Fruit fly (Drosophila melanogaster) whole organism, embryonic: ENCODE data around the gene udt.

Experiments
- Adf1 ChIP-seq: fragments of 200-800 bp; sonication (Bioruptor generic); IDR thresholded peaks from 2 replicates; pipeline ENCODE4 v1.3.6; 2022; ENCODE audit warnings: missing biosample characterization, missing genetic modification characterization
- Bdp1 ChIP-seq: fragments of 200-800 bp; sonication (Bioruptor generic); optimal IDR thresholded peaks from 3 replicates; lab custom pipeline; 2016; ENCODE audit warnings: missing biosample characterization, missing genetic modification characterization
- Blimp-1 ChIP-seq: fragments of 200-800 bp; sonication (Bioruptor generic); optimal IDR thresholded peaks from 3 replicates; lab custom pipeline; 2018; ENCODE audit warnings: missing biosample characterization, missing genetic modification characterization, mild to moderate bottlenecking, moderate library complexity, missing genetic modification reagents
- C15 ChIP-seq: fragments of 200-800 bp; sonication (Bioruptor generic); IDR thresholded peaks from 3 replicates; pipeline ENCODE4 v1.3.6; 2022; ENCODE audit warnings: missing biosample characterization, missing genetic modification characterization
- CG12071 ChIP-seq: fragments of 200-800 bp; sonication (Bioruptor generic); optimal IDR thresholded peaks from 3 replicates; lab custom pipeline; 2018; ENCODE audit warnings: missing biosample characterization, mild to moderate bottlenecking, missing genetic modification characterization
- CG12391 ChIP-seq: fragments of 200-800 bp; sonication (Bioruptor generic); optimal IDR thresholded peaks from 3 replicates; lab custom pipeline; 2018; ENCODE audit warnings: missing biosample characterization, mild to moderate bottlenecking, missing genetic modification characterization, moderate library complexity
- CG13894 ChIP-seq: fragments of 200-800 bp; sonication (Bioruptor generic); optimal IDR thresholded peaks from 3 replicates; lab custom pipeline; 2018; ENCODE audit warnings: missing biosample characterization, mild to moderate bottlenecking, missing genetic modification characterization, moderate library complexity
- CG15269 ChIP-seq: fragments of 200-800 bp; sonication (Bioruptor generic); optimal IDR thresholded peaks from 2 replicates; lab custom pipeline; 2018; ENCODE audit warnings: missing biosample characterization, mild to moderate bottlenecking, missing genetic modification characterization, moderate library complexity
- CG16813 ChIP-seq: fragments of 200-800 bp; sonication (Bioruptor generic); IDR thresholded peaks from 3 replicates; pipeline ENCODE4 v1.3.6; 2022; ENCODE audit warnings: missing biosample characterization, missing genetic modification characterization; ENCODE audit not compliant: partially characterized antibody
- CG17359 ChIP-seq: fragments of 200-800 bp; sonication (Bioruptor generic); optimal IDR thresholded peaks from 3 replicates; lab custom pipeline; 2018; ENCODE audit warnings: missing biosample characterization, mild to moderate bottlenecking, missing genetic modification characterization, moderate library complexity
- CG1832 ChIP-seq: fragments of 200-800 bp; sonication (Bioruptor generic); optimal IDR thresholded peaks from 2 replicates; lab custom pipeline; 2017; ENCODE audit warnings: missing biosample characterization, mild to moderate bottlenecking, missing genetic modification characterization, inconsistent platforms
- CG31224 ChIP-seq: fragments of 200-800 bp; sonication (Bioruptor generic); IDR thresholded peaks from 2 replicates; pipeline ENCODE4 v1.3.6; 2022; ENCODE audit warnings: missing biosample characterization, missing genetic modification characterization
- CG3281 ChIP-seq: fragments of 200-800 bp; sonication (Bioruptor generic); optimal IDR thresholded peaks from 3 replicates; lab custom pipeline; 2017; ENCODE audit warnings: missing biosample characterization, mild to moderate bottlenecking, missing genetic modification characterization
- CG33557 ChIP-seq: fragments of 200-800 bp; sonication (Bioruptor generic); optimal IDR thresholded peaks from 2 replicates; lab custom pipeline; 2019; ENCODE audit warnings: missing biosample characterization, mild to moderate bottlenecking, missing genetic modification characterization, moderate library complexity
- CG4282 ChIP-seq: fragments of 200-800 bp; sonication (Bioruptor generic); optimal IDR thresholded peaks from 2 replicates; lab custom pipeline; 2016; ENCODE audit warnings: missing biosample characterization, missing genetic modification characterization
- CG4707 ChIP-seq: fragments of 200-800 bp; sonication (Bioruptor generic); optimal IDR thresholded peaks from 2 replicates; lab custom pipeline; 2018; ENCODE audit warnings: missing biosample characterization, mild to moderate bottlenecking, missing genetic modification characterization, moderate library complexity
- CG6813 ChIP-seq: fragments of 200-800 bp; sonication (Bioruptor generic); optimal IDR thresholded peaks from 2 replicates; lab custom pipeline; 2017; ENCODE audit warnings: missing biosample characterization, missing genetic modification characterization, mild to moderate bottlenecking, moderate library complexity, missing genetic modification reagents
- CG6854 ChIP-seq: fragments of 200-800 bp; sonication (Bioruptor generic); optimal IDR thresholded peaks from 3 replicates; lab custom pipeline; 2017; ENCODE audit warnings: missing biosample characterization, mild to moderate bottlenecking, missing genetic modification characterization
- CG7963 ChIP-seq: fragments of 200-800 bp; sonication (Bioruptor generic); IDR thresholded peaks from 3 replicates; pipeline ENCODE4 v1.3.6; 2022; ENCODE audit warnings: missing biosample characterization, missing genetic modification characterization; ENCODE audit not compliant: partially characterized antibody
- CG8478 ChIP-seq: fragments of >200 bp; optimal IDR thresholded peaks from 2 replicates; lab custom pipeline; 2018
- CG8944 ChIP-seq: fragments of 200-800 bp; sonication (Bioruptor generic); optimal IDR thresholded peaks from 3 replicates; lab custom pipeline; 2016; ENCODE audit warnings: missing biosample characterization, missing genetic modification characterization
- Dref ChIP-seq: fragments of 200-800 bp; sonication (Bioruptor generic); IDR thresholded peaks from 2 replicates; pipeline ENCODE4 v1.3.6; 2022; ENCODE audit warnings: missing biosample characterization, missing genetic modification characterization
- E2f2 ChIP-seq: fragments of 200-800 bp; sonication (Bioruptor generic); IDR thresholded peaks from 2 replicates; pipeline ENCODE4 v1.3.6; 2022; ENCODE audit warnings: missing biosample characterization, missing genetic modification characterization
- Ets65A ChIP-seq: fragments of 200-800 bp; sonication (Bioruptor generic); peaks from one replicate; lab custom pipeline; 2016; ENCODE audit warnings: missing biosample characterization, missing genetic modification characterization
- HHEX ChIP-seq: fragments of 200-800 bp; sonication (Bioruptor generic); optimal IDR thresholded peaks from 3 replicates; lab custom pipeline; 2017; ENCODE audit warnings: missing biosample characterization, mild to moderate bottlenecking, missing genetic modification characterization, missing genetic modification reagents
- Lim3 ChIP-seq: fragments of 200-800 bp; sonication (Bioruptor generic); IDR thresholded peaks from 2 replicates; pipeline ENCODE4 v1.3.6; 2022; ENCODE audit warnings: missing biosample characterization, missing genetic modification characterization
- Lpt ChIP-seq: fragments of >200 bp; optimal IDR thresholded peaks from 2 replicates; lab custom pipeline; 2018; ENCODE audit warnings: missing biosample characterization, missing genetic modification characterization
- Sox102F ChIP-seq: fragments of 200-800 bp; sonication (Bioruptor generic); optimal IDR thresholded peaks from 2 replicates; lab custom pipeline; 2018; ENCODE audit warnings: missing biosample characterization, mild to moderate bottlenecking, missing genetic modification characterization, moderate library complexity
- Sry-β ChIP-seq: fragments of 200-800 bp; sonication (Bioruptor generic); optimal IDR thresholded peaks from 2 replicates; lab custom pipeline; 2018; ENCODE audit warnings: missing biosample characterization, mild to moderate bottlenecking, missing genetic modification characterization, moderate library complexity
- Stat92E ChIP-seq, 3 experiments: fragments of >200 bp in 2 of 3; fragments of 200-800 bp in 1 of 3; sonication (Bioruptor generic) in 1 of 3; optimal IDR thresholded peaks; 2 replicates each; lab custom pipeline; 2017 to 2019; ENCODE audit warnings: missing biosample characterization in 3 of 3, missing genetic modification characterization in 3 of 3, mild to moderate bottlenecking in 1 of 3, moderate library complexity in 1 of 3
- Taf1 ChIP-seq: fragments of 200-800 bp; sonication (Bioruptor generic); IDR thresholded peaks from 2 replicates; pipeline ENCODE4 v1.3.6; 2022; ENCODE audit warnings: missing biosample characterization, missing genetic modification characterization
- ase ChIP-seq: fragments of 200-800 bp; sonication (Bioruptor generic); IDR thresholded peaks from 3 replicates; pipeline ENCODE4 v1.3.6; 2022; ENCODE audit warnings: missing biosample characterization, missing genetic modification characterization
- az2 ChIP-seq: fragments of 200-800 bp; sonication (Bioruptor generic); optimal IDR thresholded peaks from 3 replicates; lab custom pipeline; 2016; ENCODE audit warnings: missing biosample characterization, missing genetic modification characterization
- chif ChIP-seq, 2 experiments: fragments of 200-800 bp; sonication (Bioruptor generic); optimal IDR thresholded peaks; 3 replicates each; lab custom pipeline; 2016; ENCODE audit warnings: missing biosample characterization in 2 of 2, missing genetic modification characterization in 2 of 2
- dan ChIP-seq: fragments of 200-800 bp; sonication (Bioruptor generic); IDR thresholded peaks from 2 replicates; pipeline ENCODE4 v1.3.6; 2022; ENCODE audit warnings: missing biosample characterization, missing genetic modification characterization
- eyg ChIP-seq: fragments of 200-800 bp; sonication (Bioruptor generic); optimal IDR thresholded peaks from 3 replicates; lab custom pipeline; 2016; ENCODE audit warnings: missing biosample characterization, missing genetic modification characterization
- fd64A ChIP-seq: fragments of 200-800 bp; sonication (Bioruptor generic); optimal IDR thresholded peaks from 3 replicates; lab custom pipeline; 2018; ENCODE audit warnings: missing biosample characterization, mild to moderate bottlenecking, missing genetic modification characterization
- fru ChIP-seq: fragments of >200 bp; optimal IDR thresholded peaks from 2 replicates; lab custom pipeline; 2017
- gfzf ChIP-seq: fragments of 200-800 bp; sonication (Bioruptor generic); optimal IDR thresholded peaks from 2 replicates; lab custom pipeline; 2016; ENCODE audit warnings: missing biosample characterization, mild to moderate bottlenecking, missing genetic modification characterization, moderate library complexity
- gro ChIP-seq: fragments of 200-800 bp; sonication (Bioruptor generic); optimal IDR thresholded peaks from 2 replicates; lab custom pipeline; 2016; ENCODE audit warnings: missing biosample characterization, missing genetic modification characterization
- insv ChIP-seq, 2 experiments: fragments of 200-800 bp; sonication (Bioruptor generic); optimal IDR thresholded peaks; 3 replicates each; lab custom pipeline; 2016 to 2018; ENCODE audit warnings: missing biosample characterization in 2 of 2, missing genetic modification characterization in 2 of 2
- jing ChIP-seq: fragments of 200-800 bp; sonication (Bioruptor generic); optimal IDR thresholded peaks from 2 replicates; lab custom pipeline; 2018; ENCODE audit warnings: missing biosample characterization, mild to moderate bottlenecking, missing genetic modification characterization
- maf-S ChIP-seq: fragments of 200-800 bp; sonication (Bioruptor generic); optimal IDR thresholded peaks from 2 replicates; lab custom pipeline; 2016; ENCODE audit warnings: missing biosample characterization, missing genetic modification characterization
- nerfin-1 ChIP-seq: fragments of 200-800 bp; sonication (Bioruptor generic); optimal IDR thresholded peaks from 3 replicates; lab custom pipeline; 2019; ENCODE audit warnings: missing biosample characterization, mild to moderate bottlenecking, missing genetic modification characterization, moderate library complexity
- nerfin-2 ChIP-seq: fragments of 200-800 bp; sonication (Bioruptor generic); IDR thresholded peaks from 2 replicates; pipeline ENCODE4 v1.3.6; 2022; ENCODE audit warnings: missing biosample characterization, missing genetic modification characterization; ENCODE audit not compliant: partially characterized antibody
- salm ChIP-seq: fragments of 200-800 bp; sonication (Bioruptor generic); optimal IDR thresholded peaks from 2 replicates; lab custom pipeline; 2018; ENCODE audit warnings: missing biosample characterization, mild to moderate bottlenecking, missing genetic modification characterization
- scrt ChIP-seq: fragments of 200-800 bp; sonication (Bioruptor generic); optimal IDR thresholded peaks from 2 replicates; lab custom pipeline; 2018; ENCODE audit warnings: missing biosample characterization, mild to moderate bottlenecking, missing genetic modification characterization, moderate library complexity
- tgo ChIP-seq: fragments of 200-800 bp; sonication (Bioruptor generic); IDR thresholded peaks from 3 replicates; pipeline ENCODE4 v1.3.6; 2022; ENCODE audit warnings: missing biosample characterization, missing genetic modification characterization
- tio ChIP-seq: fragments of 200-800 bp; sonication (Bioruptor generic); optimal IDR thresholded peaks from 2 replicates; lab custom pipeline; 2017; ENCODE audit warnings: missing biosample characterization, missing genetic modification characterization, inconsistent platforms
- ttk ChIP-seq: fragments of 200-800 bp; sonication (Bioruptor generic); IDR thresholded peaks from 2 replicates; pipeline ENCODE4 v2.1.2; 2022; ENCODE audit warnings: missing biosample characterization, missing genetic modification characterization
- vfl ChIP-seq: fragments of 200-800 bp; sonication (Bioruptor generic); optimal IDR thresholded peaks from 2 replicates; lab custom pipeline; 2016; ENCODE audit warnings: missing biosample characterization, missing genetic modification characterization
- z ChIP-seq: fragments of 200-800 bp; sonication (Bioruptor generic); IDR thresholded peaks from 3 replicates; pipeline ENCODE4 v1.3.6; 2022; ENCODE audit warnings: missing biosample characterization, missing genetic modification characterization

The udt gene

DNA sequence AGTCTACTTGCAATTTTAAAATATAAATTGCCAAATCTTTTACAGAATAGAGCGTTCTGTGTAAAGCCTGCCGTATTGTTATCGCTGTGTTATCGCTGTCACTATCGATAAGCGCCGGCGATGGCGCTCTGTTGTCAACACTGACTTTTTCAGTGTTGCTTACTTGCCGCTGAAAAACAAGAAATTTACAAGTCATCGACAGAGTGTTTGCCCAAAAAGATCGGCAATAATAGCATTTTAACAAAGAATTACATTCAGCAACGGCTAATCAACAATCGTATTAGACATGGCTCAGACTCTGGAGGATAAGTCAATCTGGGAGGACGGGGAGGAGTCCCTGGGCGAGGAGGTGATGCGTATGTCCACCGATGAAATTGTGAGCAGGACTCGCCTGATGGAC is 10.3 kb downstream of the udt start, which contains the start of the genes RanBP3 and Rpt5 (continued):
- TF ChIP-seq C15 (no peak), gfzf (GFP tag; lab: Kevin White, UChicago) (peak; percentile 27), tgo (no peak), CG15269 (tag; lab: Kevin White, UChicago) (no peak), CG33557 (GFP tag; lab: Kevin White, UChicago) (no peak), CG13894 (no peak), Ets65A (GFP tag; lab: Kevin White, UChicago) (peak; percentile 91), fru (lab: Kevin White, UChicago) (no peak), CG31224 (no peak), Blimp-1 (GFP tag; lab: Kevin White, UChicago) (no peak), CG12071 (GFP tag; lab: Kevin White, UChicago) (no peak), eyg (GFP tag; lab: Kevin White, UChicago) (peak; percentile 40), tio (GFP tag; lab: Kevin White, UChicago) (no peak), CG8944 (GFP tag; lab: Kevin White, UChicago) (peak; percentile 26), Sry-β (GFP tag; lab: Kevin White, UChicago) (no peak), CG3281 (GFP tag; lab: Kevin White, UChicago) (peak; percentile 57), CG17359 (tag; lab: Kevin White, UChicago) (peak; percentile 36), gro (GFP tag; lab: Kevin White, UChicago) (peak; percentile 70), Bdp1 (GFP tag; lab: Kevin White, UChicago) (peak; percentile 5), HHEX (GFP tag; lab: Kevin White, UChicago) (no peak), CG4282 (peak; percentile 31), Lpt (GFP tag; lab: Kevin White, UChicago) (no peak), Stat92E (GFP tag; optimal IDR thresholded peaks at IDR 0.05; lab: Kevin White, UChicago) (peak in 1 of 3 experiments; percentile 2), vfl (GFP tag; lab: Kevin White, UChicago) (peak; percentile 68), ttk (GFP tag; lab: Robert Waterston, UW) (no peak; the same call in 1 of the 2 replicates), CG6854 (GFP tag; lab: Kevin White, UChicago) (no peak), Adf1 (peak; percentile 47), Lim3 (GFP tag; lab: Robert Waterston, UW) (no peak), fd64A (GFP tag; lab: Kevin White, UChicago) (no peak), maf-S (GFP tag; lab: Kevin White, UChicago) (peak; percentile 63), Dref (GFP tag; lab: Robert Waterston, UW) (peak; percentile 95), z (GFP tag; lab: Robert Waterston, UW) (no peak), CG1832 (GFP tag; lab: Kevin White, UChicago) (no peak), insv (GFP tag; optimal IDR thresholded peaks at IDR 0.05; lab: Kevin White, UChicago) (peak in 1 of 2 experiments; percentile 15), Sox102F (GFP tag; lab: Kevin White, UChicago) (no peak), CG6813 (GFP tag; lab: Kevin White, UChicago) (no peak), chif (GFP tag; optimal IDR thresholded peaks at IDR 0.05; lab: Kevin White, UChicago) (no peak), CG8478 (no peak), CG4707 (GFP tag; lab: Kevin White, UChicago) (peak; percentile 31), az2 (GFP tag; lab: Kevin White, UChicago) (peak; percentile 10), nerfin-2 (peak; percentile 75), Taf1 (no peak), ase (GFP tag; lab: Robert Waterston, UW) (no peak), E2f2 (GFP tag; lab: Robert Waterston, UW) (peak; percentile 57), CG12391 (tag; lab: Kevin White, UChicago) (peak; percentile 33), scrt (GFP tag; lab: Kevin White, UChicago) (no peak), salm (tag; lab: Kevin White, UChicago) (no peak), dan (GFP tag; lab: Robert Waterston, UW) (no peak), nerfin-1 (tag; lab: Kevin White, UChicago) (peak; percentile 9), jing (no peak), CG16813 (GFP tag; lab: Robert Waterston, UW) (peak; percentile 79), CG7963 (peak; percentile 76)
